Fruit fly (Drosophila melanogaster) whole organism, embryonic: ENCODE results near the gene mbm.

Experiments used
- CG12219 ChIP-seq: fragments of 200-800 bp; sonication (Bioruptor generic); optimal IDR thresholded peaks from 3 replicates; lab custom pipeline; 2018; ENCODE audit warnings: missing biosample characterization, mild to moderate bottlenecking, missing genetic modification characterization
- CG1647 ChIP-seq: fragments of 200-800 bp; sonication (Bioruptor generic); optimal IDR thresholded peaks from 3 replicates; lab custom pipeline; 2016; ENCODE audit warnings: missing biosample characterization, missing genetic modification characterization
- CG17385 ChIP-seq: fragments of 200-800 bp; sonication (Bioruptor generic); optimal IDR thresholded peaks from 3 replicates; lab custom pipeline; 2018; ENCODE audit warnings: missing biosample characterization, mild to moderate bottlenecking, missing genetic modification characterization
- CG17568 ChIP-seq: fragments of 200-800 bp; sonication (Bioruptor generic); optimal IDR thresholded peaks from 2 replicates; lab custom pipeline; 2018; ENCODE audit warnings: missing biosample characterization, mild to moderate bottlenecking, missing genetic modification characterization, moderate library complexity
- CG32767 ChIP-seq: fragments of 200-800 bp; sonication (Bioruptor generic); IDR thresholded peaks from 2 replicates; pipeline ENCODE4 v1.3.6; 2022; ENCODE audit warnings: missing biosample characterization, missing genetic modification characterization
- CG3281 ChIP-seq: fragments of 200-800 bp; sonication (Bioruptor generic); optimal IDR thresholded peaks from 3 replicates; lab custom pipeline; 2017; ENCODE audit warnings: missing biosample characterization, mild to moderate bottlenecking, missing genetic modification characterization
- CG34422 ChIP-seq: fragments of 200-800 bp; sonication (Bioruptor generic); IDR thresholded peaks from 3 replicates; pipeline ENCODE4 v1.3.6; 2022; ENCODE audit warnings: missing biosample characterization, missing genetic modification characterization
- CG4328 ChIP-seq: fragments of 200-800 bp; sonication (Bioruptor generic); optimal IDR thresholded peaks from 3 replicates; lab custom pipeline; 2017; ENCODE audit warnings: missing biosample characterization, missing genetic modification reagents, missing genetic modification characterization
- CG4404 ChIP-seq: fragments of 200-800 bp; sonication (Bioruptor generic); IDR thresholded peaks from 2 replicates; pipeline ENCODE4 v1.3.6; 2022; ENCODE audit warnings: missing biosample characterization, missing genetic modification characterization
- CG6175 ChIP-seq: fragments of 200-800 bp; sonication (Bioruptor generic); IDR thresholded peaks from 3 replicates; pipeline ENCODE4 v1.3.6; 2022; ENCODE audit warnings: missing biosample characterization, missing genetic modification characterization
- CG8281 ChIP-seq: fragments of 200-800 bp; sonication (Bioruptor generic); optimal IDR thresholded peaks from 2 replicates; lab custom pipeline; 2018; ENCODE audit warnings: missing biosample characterization, mild to moderate bottlenecking, missing genetic modification characterization, moderate library complexity
- CG8924 ChIP-seq: fragments of 200-800 bp; optimal IDR thresholded peaks from 3 replicates; lab custom pipeline; 2019; ENCODE audit warnings: missing biosample characterization, mild to moderate bottlenecking, missing genetic modification characterization, moderate library complexity
- CHES-1-like ChIP-seq: fragments of 200-800 bp; sonication (Bioruptor generic); optimal IDR thresholded peaks from 2 replicates; lab custom pipeline; 2016; ENCODE audit warnings: missing biosample characterization, missing genetic modification characterization
- CoRest ChIP-seq: fragments of 200-800 bp; sonication (Bioruptor generic); optimal IDR thresholded peaks from 3 replicates; lab custom pipeline; 2018; ENCODE audit warnings: missing biosample characterization, mild to moderate bottlenecking, missing genetic modification characterization, moderate library complexity
- D ChIP-seq, 2 experiments: fragments of 200-800 bp in 1 of 2; fragments of >200 bp in 1 of 2; sonication (Bioruptor generic) in 1 of 2; optimal IDR thresholded peaks; 2 replicates in 1 of 2; 3 replicates in 1 of 2; lab custom pipeline; 2017; ENCODE audit warnings: mild to moderate bottlenecking in 1 of 2, missing biosample characterization in 1 of 2, missing genetic modification characterization in 1 of 2, missing genetic modification reagents in 1 of 2
- Deaf1 ChIP-seq: fragments of 200-800 bp; optimal IDR thresholded peaks from 3 replicates; lab custom pipeline; 2019; ENCODE audit warnings: missing biosample characterization, mild to moderate bottlenecking, missing genetic modification characterization, moderate library complexity
- Dip3 ChIP-seq: fragments of 200-800 bp; sonication (Bioruptor generic); optimal IDR thresholded peaks from 3 replicates; lab custom pipeline; 2016; ENCODE audit warnings: missing biosample characterization, missing genetic modification characterization
- Doc2 ChIP-seq: fragments of 200-800 bp; sonication (Bioruptor generic); IDR thresholded peaks from 2 replicates; pipeline ENCODE4 v1.3.6; 2022; ENCODE audit warnings: missing biosample characterization, missing genetic modification characterization
- HLH54F ChIP-seq: fragments of 200-800 bp; sonication (Bioruptor generic); optimal IDR thresholded peaks from 3 replicates; lab custom pipeline; 2016; ENCODE audit warnings: missing biosample characterization, missing genetic modification characterization
- Hey ChIP-seq: fragments of 200-800 bp; sonication (Bioruptor generic); optimal IDR thresholded peaks from 3 replicates; lab custom pipeline; 2018; ENCODE audit warnings: missing biosample characterization, mild to moderate bottlenecking, missing genetic modification characterization
- HmgZ ChIP-seq: fragments of 200-800 bp; sonication (Bioruptor generic); optimal IDR thresholded peaks from 2 replicates; lab custom pipeline; 2018; ENCODE audit warnings: missing biosample characterization, mild to moderate bottlenecking, missing genetic modification characterization
- MBD-R2 ChIP-seq: fragments of 200-800 bp; sonication (Bioruptor generic); IDR thresholded peaks from 2 replicates; pipeline ENCODE4 v1.3.6; 2022; ENCODE audit warnings: missing biosample characterization, missing genetic modification characterization
- MESR4 ChIP-seq: fragments of 200-800 bp; sonication (Bioruptor generic); optimal IDR thresholded peaks from 2 replicates; lab custom pipeline; 2018; ENCODE audit warnings: missing biosample characterization, mild to moderate bottlenecking, missing genetic modification characterization, moderate library complexity
- Nf-YC ChIP-seq: fragments of 200-800 bp; optimal IDR thresholded peaks from 3 replicates; lab custom pipeline; 2019; ENCODE audit warnings: missing biosample characterization, mild to moderate bottlenecking, missing genetic modification characterization, moderate library complexity
- NfI ChIP-seq: fragments of 200-800 bp; sonication (Bioruptor generic); optimal IDR thresholded peaks from 3 replicates; lab custom pipeline; 2018; ENCODE audit warnings: missing biosample characterization, mild to moderate bottlenecking, missing genetic modification characterization, moderate library complexity
- Opbp ChIP-seq: fragments of 200-800 bp; sonication (Bioruptor generic); IDR thresholded peaks from 3 replicates; pipeline ENCODE4 v1.3.6; 2022; ENCODE audit warnings: missing biosample characterization, missing genetic modification characterization; ENCODE audit not compliant: partially characterized antibody
- Pdp1 ChIP-seq, 2 experiments: fragments of 200-800 bp; sonication (Bioruptor generic); optimal IDR thresholded peaks; 3 replicates each; lab custom pipeline; 2016; ENCODE audit warnings: missing biosample characterization in 2 of 2, missing genetic modification characterization in 2 of 2, mild to moderate bottlenecking in 1 of 2, moderate library complexity in 1 of 2
- Ptx1 ChIP-seq: fragments of 200-800 bp; sonication (Bioruptor generic); IDR thresholded peaks from 2 replicates; pipeline ENCODE4 v1.3.6; 2022; ENCODE audit warnings: missing biosample characterization, missing genetic modification characterization
- Spps ChIP-seq: fragments of 200-800 bp; sonication (Bioruptor generic); optimal IDR thresholded peaks from 2 replicates; lab custom pipeline; 2018; ENCODE audit warnings: missing biosample characterization, mild to moderate bottlenecking, missing genetic modification characterization
- ase ChIP-seq: fragments of 200-800 bp; sonication (Bioruptor generic); IDR thresholded peaks from 3 replicates; pipeline ENCODE4 v1.3.6; 2022; ENCODE audit warnings: missing biosample characterization, missing genetic modification characterization
- bigmax ChIP-seq: fragments of 200-800 bp; sonication (Bioruptor generic); optimal IDR thresholded peaks from 2 replicates; lab custom pipeline; 2018; ENCODE audit warnings: missing biosample characterization, mild to moderate bottlenecking, missing genetic modification characterization
- chm ChIP-seq: fragments of 200-800 bp; sonication (Bioruptor generic); IDR thresholded peaks from 2 replicates; pipeline ENCODE4 v1.3.6; 2022; ENCODE audit warnings: missing biosample characterization, missing genetic modification characterization
- crol ChIP-seq: fragments of 200-800 bp; sonication (Bioruptor generic); IDR thresholded peaks from 2 replicates; pipeline ENCODE4 v1.3.6; 2022; ENCODE audit warnings: missing biosample characterization, missing genetic modification characterization
- dm ChIP-seq: fragments of 200-800 bp; sonication (Bioruptor generic); optimal IDR thresholded peaks from 3 replicates; lab custom pipeline; 2016; ENCODE audit warnings: missing biosample characterization, missing genetic modification characterization
- ewg ChIP-seq: fragments of 200-800 bp; sonication (Bioruptor generic); optimal IDR thresholded peaks from 3 replicates; lab custom pipeline; 2017; ENCODE audit warnings: mild to moderate bottlenecking, missing biosample characterization, missing genetic modification reagents, missing genetic modification characterization
- ftz-f1 ChIP-seq: fragments of 200-800 bp; sonication (Bioruptor generic); optimal IDR thresholded peaks from 2 replicates; lab custom pipeline; 2016; ENCODE audit warnings: missing biosample characterization, missing genetic modification characterization
- gce ChIP-seq: fragments of 200-800 bp; sonication (Bioruptor generic); IDR thresholded peaks from 3 replicates; pipeline ENCODE4 v1.3.6; 2022; ENCODE audit warnings: missing biosample characterization, missing genetic modification characterization
- gsb-n ChIP-seq: fragments of 200-800 bp; sonication (Bioruptor generic); optimal IDR thresholded peaks from 3 replicates; lab custom pipeline; 2018; ENCODE audit warnings: missing biosample characterization, mild to moderate bottlenecking, missing genetic modification characterization
- hb ChIP-seq: fragments of 200-800 bp; sonication (Bioruptor generic); IDR thresholded peaks from 3 replicates; pipeline ENCODE4 v1.3.6; 2022; ENCODE audit warnings: missing biosample characterization, missing genetic modification characterization; ENCODE audit not compliant: partially characterized antibody
- insv ChIP-seq, 2 experiments: fragments of 200-800 bp; sonication (Bioruptor generic); optimal IDR thresholded peaks; 3 replicates each; lab custom pipeline; 2016 to 2018; ENCODE audit warnings: missing biosample characterization in 2 of 2, missing genetic modification characterization in 2 of 2
- maf-S ChIP-seq: fragments of 200-800 bp; sonication (Bioruptor generic); optimal IDR thresholded peaks from 2 replicates; lab custom pipeline; 2016; ENCODE audit warnings: missing biosample characterization, missing genetic modification characterization
- pb ChIP-seq: fragments of 200-800 bp; sonication (Bioruptor generic); optimal IDR thresholded peaks from 3 replicates; lab custom pipeline; 2016; ENCODE audit warnings: missing biosample characterization, missing genetic modification characterization
- psq ChIP-seq: fragments of 200-800 bp; sonication (Bioruptor generic); optimal IDR thresholded peaks from 2 replicates; lab custom pipeline; 2017; ENCODE audit warnings: missing biosample characterization, missing genetic modification characterization
- row ChIP-seq: fragments of 200-800 bp; sonication (Bioruptor generic); IDR thresholded peaks from 3 replicates; pipeline ENCODE4 v1.3.6; 2022; ENCODE audit warnings: missing biosample characterization, missing genetic modification characterization
- schlank ChIP-seq: fragments of 200-800 bp; sonication (Bioruptor generic); optimal IDR thresholded peaks from 2 replicates; lab custom pipeline; 2018; ENCODE audit warnings: missing biosample characterization, mild to moderate bottlenecking, missing genetic modification characterization
- shn ChIP-seq: fragments of 200-800 bp; sonication (Bioruptor generic); optimal IDR thresholded peaks from 3 replicates; lab custom pipeline; 2016; ENCODE audit warnings: missing biosample characterization, missing genetic modification characterization
- sr ChIP-seq: fragments of 200-800 bp; sonication (Bioruptor generic); IDR thresholded peaks from 3 replicates; pipeline ENCODE4 v1.3.6; 2022; ENCODE audit warnings: missing biosample characterization, missing genetic modification characterization
- tin ChIP-seq: fragments of 200-800 bp; sonication (Bioruptor generic); optimal IDR thresholded peaks from 3 replicates; lab custom pipeline; 2016; ENCODE audit warnings: missing biosample characterization, missing genetic modification characterization
- usp ChIP-seq: fragments of >200 bp; optimal IDR thresholded peaks from 2 replicates; lab custom pipeline; 2017; ENCODE audit warnings: missing biosample characterization, missing genetic modification characterization
- zfh2 ChIP-seq: fragments of 200-800 bp; sonication (Bioruptor generic); optimal IDR thresholded peaks from 2 replicates; lab custom pipeline; 2016; ENCODE audit warnings: missing biosample characterization, missing genetic modification characterization

The mbm gene

dm6 chr2L:285596-286023, 12.1 kb upstream of the mbm start (continued):
- no peak for TF ChIP-seq insv (GFP tag; optimal IDR thresholded peaks at IDR 0.05; lab: Kevin White, UChicago)
- TF ChIP-seq Ptx1, result peak; percentile 45; the same call in 1 of the 2 replicates
- TF ChIP-seq psq (GFP tag; lab: Kevin White, UChicago), result no peak
- peak; percentile 47 for TF ChIP-seq zfh2
- no peak for TF ChIP-seq CG1647 (GFP tag; lab: Kevin White, UChicago)
- no peak for TF ChIP-seq CG8281 (tag; lab: Kevin White, UChicago)
- no peak for TF ChIP-seq usp (GFP tag; lab: Kevin White, UChicago)
- no peak for TF ChIP-seq bigmax
- peak; percentile 77; the same call in 1 of the 2 replicates for TF ChIP-seq MBD-R2 (GFP tag; lab: Robert Waterston, UW)
- TF ChIP-seq ftz-f1 (GFP tag; lab: Kevin White, UChicago), result peak; percentile 64
- TF ChIP-seq schlank (tag; lab: Kevin White, UChicago), result no peak
- TF ChIP-seq ase (GFP tag; lab: Robert Waterston, UW), result no peak
- peak; percentile 23 to 26 for TF ChIP-seq Pdp1 (GFP tag; optimal IDR thresholded peaks at IDR 0.05; lab: Kevin White, UChicago)
- peak; percentile 64 for TF ChIP-seq CoRest (tag; lab: Kevin White, UChicago)
- TF ChIP-seq pb (GFP tag; lab: Kevin White, UChicago), result peak; percentile 40
- TF ChIP-seq CG17568, result peak; percentile 16
- no peak for TF ChIP-seq CG4404 (GFP tag; lab: Robert Waterston, UW)
- TF ChIP-seq CHES-1-like (GFP tag; lab: Kevin White, UChicago), result peak; percentile 62
- no peak for TF ChIP-seq hb
- peak; percentile 65 for TF ChIP-seq chm
- peak; percentile 70 for TF ChIP-seq CG12219 (GFP tag; lab: Kevin White, UChicago)
- TF ChIP-seq Spps (tag; lab: Kevin White, UChicago), result peak; percentile 38
- no peak for TF ChIP-seq Hey (tag; lab: Kevin White, UChicago)
- TF ChIP-seq Doc2 (GFP tag; lab: Robert Waterston, UW), result no peak
- peak; percentile 70 for TF ChIP-seq Deaf1
- TF ChIP-seq Dip3 (GFP tag; lab: Kevin White, UChicago), result peak; percentile 54
- TF ChIP-seq CG34422 (GFP tag; lab: Robert Waterston, UW), result peak; percentile 58; the same call in 1 of the 3 replicates
- TF ChIP-seq crol (GFP tag; lab: Robert Waterston, UW), result peak; percentile 52; the same call in 1 of the 2 replicates
- peak; percentile 64; the same call in 2 of the 3 replicates for TF ChIP-seq Opbp (GFP tag; lab: Robert Waterston, UW)
- peak; percentile 88 for TF ChIP-seq MESR4 (GFP tag; lab: Kevin White, UChicago)
- TF ChIP-seq Nf-YC (tag; lab: Kevin White, UChicago), result peak; percentile 53
- peak; percentile 48 for TF ChIP-seq CG17385 (GFP tag; lab: Kevin White, UChicago)
- TF ChIP-seq gsb-n (tag; lab: Kevin White, UChicago), result peak; percentile 44
- peak; percentile 2 for TF ChIP-seq HLH54F (GFP tag; lab: Kevin White, UChicago)
- peak; percentile 31; the same call in 1 of the 3 replicates for TF ChIP-seq sr (GFP tag; lab: Robert Waterston, UW)
- TF ChIP-seq CG6175, result no peak
- TF ChIP-seq CG8924 (tag; lab: Kevin White, UChicago), result peak; percentile 63
- peak; percentile 19 for TF ChIP-seq ewg (GFP tag; lab: Kevin White, UChicago)
- peak; percentile 33 for TF ChIP-seq maf-S (GFP tag; lab: Kevin White, UChicago)
- TF ChIP-seq CG4328 (GFP tag; lab: Kevin White, UChicago), result peak; percentile 24
- TF ChIP-seq D (optimal IDR thresholded peaks at IDR 0.05; lab: Kevin White, UChicago), result no peak
- TF ChIP-seq D (GFP tag; optimal IDR thresholded peaks at IDR 0.05; lab: Kevin White, UChicago), result peak; percentile 12
- TF ChIP-seq shn (GFP tag; lab: Kevin White, UChicago), result peak; percentile 50
- peak; percentile 47 for TF ChIP-seq tin (GFP tag; lab: Kevin White, UChicago)
- TF ChIP-seq row (GFP tag; lab: Robert Waterston, UW), result peak; percentile 73
- peak; percentile 65 for TF ChIP-seq CG32767 (GFP tag; lab: Robert Waterston, UW)
- TF ChIP-seq HmgZ (tag; lab: Kevin White, UChicago), result peak; percentile 66
- peak; percentile 65 for TF ChIP-seq CG3281 (GFP tag; lab: Kevin White, UChicago)
- no peak for TF ChIP-seq gce (GFP tag; lab: Robert Waterston, UW)
- TF ChIP-seq NfI (GFP tag; lab: Kevin White, UChicago), result peak; percentile 54
- TF ChIP-seq dm (GFP tag; lab: Kevin White, UChicago), result peak; percentile 8
